Worm (Caenorhabditis elegans) whole organism, L2 larva: Measurements from ENCODE around the gene irld-47.

Source experiments
- C34F6.9 ChIP-seq: fragments of 150-350 bp; optimal IDR thresholded peaks from 2 replicates; lab custom pipeline; 2014; ENCODE audit warnings: missing biosample characterization, missing genetic modification characterization
- F13H6.1 ChIP-seq: sonication (generic microtip); optimal IDR thresholded peaks from 2 replicates; lab custom pipeline; 2016; ENCODE audit warnings: missing genetic modification characterization, missing compliant biosample characterization
- R02D3.7 ChIP-seq: fragments of 150-350 bp; optimal IDR thresholded peaks from 2 replicates; lab custom pipeline; 2014; ENCODE audit warnings: missing biosample characterization, missing genetic modification characterization
- Y55F3AM.14 ChIP-seq: fragments of 200-800 bp; sonication (Bioruptor generic); optimal IDR thresholded peaks from 2 replicates; lab custom pipeline; 2018; ENCODE audit warnings: mild to moderate bottlenecking, missing genetic modification characterization, missing compliant biosample characterization
- ZK546.5 ChIP-seq: sonication (generic microtip); optimal IDR thresholded peaks from 2 replicates; lab custom pipeline; 2017; ENCODE audit warnings: missing biosample characterization, missing genetic modification characterization
- alr-1 ChIP-seq: fragments of 150-350 bp; optimal IDR thresholded peaks from 2 replicates; lab custom pipeline; 2014; ENCODE audit warnings: missing biosample characterization, missing genetic modification characterization
- aly-2 ChIP-seq: fragments of 150-350 bp; optimal IDR thresholded peaks from 2 replicates; lab custom pipeline; 2014; ENCODE audit warnings: missing biosample characterization, missing genetic modification characterization
- ceh-16 ChIP-seq: fragments of 150-350 bp; optimal IDR thresholded peaks from 2 replicates; lab custom pipeline; 2014; ENCODE audit warnings: missing biosample characterization, missing genetic modification characterization
- ceh-82 ChIP-seq: fragments of 150-350 bp; optimal IDR thresholded peaks from 2 replicates; lab custom pipeline; 2014; ENCODE audit warnings: missing biosample characterization, missing genetic modification characterization
- dmd-4 ChIP-seq: sonication (generic microtip); optimal IDR thresholded peaks from 2 replicates; lab custom pipeline; 2017; ENCODE audit warnings: missing biosample characterization, missing genetic modification characterization
- elt-3 ChIP-seq: sonication (generic microtip); optimal IDR thresholded peaks from 2 replicates; lab custom pipeline; 2017; ENCODE audit warnings: missing biosample characterization, missing genetic modification characterization
- fos-1 ChIP-seq: fragments of 150-350 bp; optimal IDR thresholded peaks from 2 replicates; lab custom pipeline; 2014; ENCODE audit warnings: missing biosample characterization, missing genetic modification characterization
- gmeb-1 ChIP-seq: fragments of 150-350 bp; optimal IDR thresholded peaks from 2 replicates; lab custom pipeline; 2014; ENCODE audit warnings: missing biosample characterization, missing genetic modification characterization
- lin-13 ChIP-seq: fragments of 150-350 bp; optimal IDR thresholded peaks from 2 replicates; lab custom pipeline; 2014; ENCODE audit warnings: missing biosample characterization, missing genetic modification reagents, missing genetic modification characterization
- lin-39 ChIP-seq: fragments of 150-350 bp; optimal IDR thresholded peaks from 2 replicates; lab custom pipeline; 2014; ENCODE audit warnings: missing biosample characterization, missing genetic modification reagents, missing genetic modification characterization
- lsy-2 ChIP-seq, 2 experiments: fragments of 150-350 bp in 1 of 2; sonication (generic microtip) in 1 of 2; optimal IDR thresholded peaks; 2 replicates each; lab custom pipeline; 2014 to 2017; ENCODE audit warnings: missing biosample characterization in 2 of 2, missing genetic modification characterization in 2 of 2
- mab-5 ChIP-seq: fragments of 150-350 bp; optimal IDR thresholded peaks from 2 replicates; lab custom pipeline; 2014; ENCODE audit warnings: missing biosample characterization, missing genetic modification characterization
- mbf-1 ChIP-seq: sonication (generic microtip); optimal IDR thresholded peaks from 2 replicates; lab custom pipeline; 2017; ENCODE audit warnings: missing biosample characterization, missing genetic modification characterization
- mdl-1 ChIP-seq, 2 experiments: fragments of 150-350 bp in 1 of 2; sonication (generic microtip) in 1 of 2; optimal IDR thresholded peaks; 2 replicates each; lab custom pipeline; 2017; ENCODE audit warnings: missing biosample characterization in 2 of 2, missing genetic modification characterization in 2 of 2
- nhr-10 ChIP-seq: sonication (generic microtip); optimal IDR thresholded peaks from 2 replicates; lab custom pipeline; 2017; ENCODE audit warnings: missing biosample characterization, missing genetic modification characterization
- nhr-129 ChIP-seq: fragments of 150-350 bp; optimal IDR thresholded peaks from 2 replicates; lab custom pipeline; 2014; ENCODE audit warnings: missing biosample characterization, missing genetic modification characterization
- nhr-21 ChIP-seq: fragments of 150-350 bp; optimal IDR thresholded peaks from 2 replicates; lab custom pipeline; 2014; ENCODE audit warnings: missing biosample characterization, missing genetic modification characterization
- nhr-25 ChIP-seq: fragments of 150-350 bp; sonication (generic microtip); optimal IDR thresholded peaks from 3 replicates; lab custom pipeline; 2014; ENCODE audit warnings: missing biosample characterization, missing genetic modification characterization
- nhr-6 ChIP-seq: fragments of 150-350 bp; optimal IDR thresholded peaks from 2 replicates; lab custom pipeline; 2014; ENCODE audit warnings: missing biosample characterization, missing genetic modification characterization
- nhr-77 ChIP-seq: fragments of 150-350 bp; optimal IDR thresholded peaks from 2 replicates; lab custom pipeline; 2014; ENCODE audit warnings: missing biosample characterization, missing genetic modification characterization
- skn-1 ChIP-seq: sonication (generic microtip); optimal IDR thresholded peaks from 2 replicates; lab custom pipeline; 2017; ENCODE audit warnings: missing biosample characterization, missing genetic modification characterization
- sma-9 ChIP-seq, 2 experiments: fragments of 150-350 bp in 1 of 2; sonication (generic microtip) in 1 of 2; optimal IDR thresholded peaks; 2 replicates each; lab custom pipeline; 2014 to 2016; ENCODE audit warnings: missing genetic modification characterization in 2 of 2, mild to moderate bottlenecking in 1 of 2, missing biosample characterization in 1 of 2, missing compliant biosample characterization in 1 of 2, missing genetic modification reagents in 1 of 2, moderate library complexity in 1 of 2
- unc-39 ChIP-seq: fragments of 150-350 bp; optimal IDR thresholded peaks from 2 replicates; lab custom pipeline; 2014; ENCODE audit warnings: missing biosample characterization, missing genetic modification characterization
- unc-55 ChIP-seq: fragments of 150-350 bp; sonication (generic microtip); optimal IDR thresholded peaks from 3 replicates; lab custom pipeline; 2014; ENCODE audit warnings: missing biosample characterization, missing genetic modification reagents, missing genetic modification characterization
- ztf-11 ChIP-seq: sonication (generic microtip); optimal IDR thresholded peaks from 2 replicates; lab custom pipeline; 2017; ENCODE audit warnings: missing biosample characterization, missing genetic modification characterization

Gene irld-47

DNA sequence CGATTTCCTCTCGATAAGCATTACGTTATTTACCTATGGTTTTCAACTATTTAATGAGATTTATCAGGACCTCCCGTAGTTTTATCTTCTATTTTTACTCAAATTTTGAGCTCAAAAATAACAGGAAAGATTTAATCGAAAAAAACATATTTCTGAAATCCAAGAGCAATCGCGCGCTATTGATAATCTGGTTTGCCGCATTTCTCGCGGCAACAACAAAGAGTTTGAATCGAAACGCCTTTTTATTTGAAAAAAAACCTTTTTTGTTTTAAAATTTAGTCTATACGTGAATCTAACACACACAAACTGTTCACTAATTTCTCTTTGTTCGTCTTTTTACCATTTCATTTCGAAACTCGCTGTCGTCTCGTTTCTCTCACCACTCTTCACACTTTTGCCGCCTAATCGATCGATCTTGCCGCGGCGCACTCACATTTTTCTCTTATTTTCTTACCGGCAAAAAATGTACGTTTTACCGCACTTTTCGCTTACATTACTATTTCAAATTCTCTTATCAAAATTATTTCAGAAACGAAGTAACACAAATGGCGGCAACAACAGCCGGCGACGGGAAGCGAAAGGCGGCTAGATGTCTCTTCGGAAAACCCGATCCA is 6.1 kb downstream of the irld-47 start, which contains the start of gene cki-2:
Gene cki-2, plus strand, starts transcription at position 337 of the 614 bp plus-strand sequence.
- TF ChIP-seq C34F6.9 (tag; lab: Kevin White, UChicago) (peak; percentile 28), Y55F3AM.14 (no peak), F13H6.1 (tag; lab: Kevin White, UChicago) (no peak), mbf-1 (tag; lab: Kevin White, UChicago) (no peak), nhr-21 (no peak), ceh-16 (no peak), lin-39 (tag; lab: Kevin White, UChicago) (no peak), ceh-82 (tag; lab: Kevin White, UChicago) (no peak), lsy-2 (tag; optimal IDR thresholded peaks at IDR 0.05; lab: Kevin White, UChicago) (peak in 1 of 2 experiments; percentile 45), nhr-6 (no peak), unc-39 (tag; lab: Kevin White, UChicago) (no peak), fos-1 (tag; lab: Kevin White, UChicago) (peak; percentile 43), sma-9 (GFP tag; optimal IDR thresholded peaks at IDR 0.05; lab: Kevin White, UChicago) (peak; percentile 26), sma-9 (tag; optimal IDR thresholded peaks at IDR 0.05; lab: Kevin White, UChicago) (no peak), nhr-129 (no peak), unc-55 (GFP tag; lab: Kevin White, UChicago) (peak; percentile 23)

DNA sequence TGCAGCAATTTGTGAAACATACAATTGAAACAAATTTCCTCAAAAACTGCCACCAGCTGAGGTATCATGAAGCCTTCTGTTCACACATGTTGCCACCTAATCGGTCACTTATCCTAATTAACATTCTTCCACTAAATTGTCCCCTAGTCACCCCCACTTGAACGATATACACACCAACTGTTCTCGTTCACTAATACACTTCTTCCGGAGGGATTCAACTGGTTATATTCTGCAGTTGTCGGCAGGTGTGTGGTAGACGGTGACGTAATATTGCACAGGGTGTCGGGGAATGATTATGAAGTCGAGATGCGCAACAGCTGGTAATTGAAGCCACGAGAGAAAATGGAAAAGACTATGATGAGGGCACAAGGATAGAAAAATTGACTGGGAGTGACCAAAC is 6.9 kb downstream of the irld-47 start:
- TF ChIP-seq sma-9 (GFP tag; optimal IDR thresholded peaks at IDR 0.05; lab: Kevin White, UChicago) (no peak), sma-9 (tag; optimal IDR thresholded peaks at IDR 0.05; lab: Kevin White, UChicago) (no peak), nhr-129 (peak; percentile 34), dmd-4 (tag; lab: Kevin White, UChicago) (no peak), nhr-25 (tag; lab: Kevin White, UChicago) (no peak), lsy-2 (tag; optimal IDR thresholded peaks at IDR 0.05; lab: Kevin White, UChicago) (no peak), gmeb-1 (tag; lab: Kevin White, UChicago) (no peak)

DNA sequence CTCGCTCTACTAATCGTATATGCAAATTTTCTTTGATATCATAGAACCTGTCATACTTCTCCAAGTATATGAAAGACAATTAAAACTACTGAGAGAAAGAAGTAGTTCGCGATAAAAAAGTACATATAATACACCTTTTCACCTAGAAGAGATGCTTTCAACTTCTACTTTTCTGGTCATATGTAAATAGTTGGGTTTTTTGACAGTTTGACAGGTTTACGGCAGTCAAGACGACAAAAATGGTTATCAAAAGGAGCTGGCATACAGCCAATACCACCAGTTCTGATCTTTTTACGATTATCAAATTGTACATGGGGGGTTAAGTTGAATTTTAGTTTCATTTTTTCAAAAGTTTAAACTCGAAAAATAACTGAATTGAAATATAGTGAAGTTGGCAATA is 7.4 kb downstream of the irld-47 start:
- TF ChIP-seq skn-1 = peak; percentile 30
- TF ChIP-seq elt-3 = no peak
- TF ChIP-seq fos-1 (tag; lab: Kevin White, UChicago) = peak; percentile 49
- TF ChIP-seq lin-39 (tag; lab: Kevin White, UChicago) = no peak

DNA sequence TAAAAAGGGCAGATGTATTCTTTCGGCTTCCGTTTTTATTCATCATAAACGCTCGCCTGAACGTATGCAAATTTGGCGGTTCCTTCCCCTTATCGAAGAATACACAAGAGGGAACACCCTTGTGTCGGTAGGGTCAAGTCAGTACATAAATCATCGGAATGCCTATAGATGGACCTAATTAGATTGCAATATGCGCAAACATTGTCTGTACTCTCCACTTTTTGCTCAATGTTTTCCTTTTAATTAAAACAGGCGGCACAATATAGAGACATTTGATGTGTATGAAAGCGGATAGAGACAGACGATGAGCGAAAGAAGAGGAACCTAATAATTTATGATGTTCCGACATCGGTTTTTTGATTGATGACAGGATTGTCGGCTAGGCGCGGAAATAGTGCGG is 8.1 kb downstream of the irld-47 start:
- TF ChIP-seq sma-9 (GFP tag; optimal IDR thresholded peaks at IDR 0.05; lab: Kevin White, UChicago) (no peak), sma-9 (tag; optimal IDR thresholded peaks at IDR 0.05; lab: Kevin White, UChicago) (no peak), mab-5 (tag; lab: Kevin White, UChicago) (peak; percentile 49)

DNA sequence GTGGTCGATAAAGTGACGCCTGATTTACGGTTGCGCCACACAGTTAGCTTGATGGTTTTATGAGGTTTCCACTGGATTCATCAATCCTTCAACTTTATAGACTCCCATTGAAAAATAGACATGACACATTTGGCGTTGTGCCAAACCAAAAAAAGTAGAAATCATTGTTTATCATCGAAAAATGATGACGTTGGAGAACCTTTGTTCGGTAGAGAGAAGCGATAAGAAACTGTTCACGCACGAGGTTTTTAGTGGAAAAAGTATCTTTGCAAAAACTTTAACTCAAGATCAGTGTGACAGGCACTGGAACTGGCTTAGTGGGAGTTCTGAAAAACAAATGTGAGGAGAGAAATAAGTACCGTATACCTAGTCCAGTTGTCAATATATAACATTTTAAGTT is 8.7 kb downstream of the irld-47 start:
- TF ChIP-seq skn-1 = peak; percentile 24
- peak; percentile 26 for TF ChIP-seq fos-1 (tag; lab: Kevin White, UChicago)
- TF ChIP-seq ZK546.5 = no peak

DNA sequence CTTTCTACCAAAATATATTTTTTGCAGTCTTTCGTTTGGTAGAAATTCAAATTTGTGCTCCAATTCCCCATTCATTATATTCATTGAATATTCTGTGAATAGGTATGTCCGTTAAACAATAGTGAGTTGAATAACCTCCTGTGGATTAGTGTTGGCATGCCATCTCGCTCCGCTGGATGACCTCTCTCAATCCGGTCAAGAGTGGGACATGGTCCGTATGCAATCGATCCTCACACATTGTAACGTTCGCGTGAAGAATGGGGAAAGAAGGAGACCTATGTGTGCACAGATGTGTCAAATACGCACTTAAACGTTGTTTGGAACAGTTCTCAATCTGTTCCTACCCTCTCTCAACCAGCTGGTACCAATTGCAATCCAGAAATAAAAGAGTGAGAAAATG is 9.1 kb downstream of the irld-47 start:
- no peak for TF ChIP-seq elt-3
- TF ChIP-seq unc-55 (GFP tag; lab: Kevin White, UChicago) = no peak
- TF ChIP-seq dmd-4 (tag; lab: Kevin White, UChicago) = no peak
- TF ChIP-seq lin-13 (GFP tag; lab: Kevin White, UChicago) = no peak
- no peak for TF ChIP-seq nhr-77
- no peak for TF ChIP-seq mab-5 (tag; lab: Kevin White, UChicago)
- TF ChIP-seq R02D3.7 = no peak
- no peak for TF ChIP-seq nhr-21
- no peak for TF ChIP-seq alr-1 (tag; lab: Kevin White, UChicago)
- no peak for TF ChIP-seq aly-2 (tag; lab: Kevin White, UChicago)
- no peak for TF ChIP-seq nhr-6
- no peak for TF ChIP-seq nhr-25 (tag; lab: Kevin White, UChicago)
- no peak for TF ChIP-seq C34F6.9 (tag; lab: Kevin White, UChicago)
- TF ChIP-seq ceh-16 = no peak
- TF ChIP-seq mdl-1 (tag; optimal IDR thresholded peaks at IDR 0.05; lab: Kevin White, UChicago) = no peak
- no peak for TF ChIP-seq gmeb-1 (tag; lab: Kevin White, UChicago)
- TF ChIP-seq nhr-10 = no peak
- no peak for TF ChIP-seq ztf-11 (tag; lab: Kevin White, UChicago)
- no peak for TF ChIP-seq Y55F3AM.14
- TF ChIP-seq, all 48 proteins: peak for 0
